Fruit fly (Drosophila melanogaster): Measurements from ENCODE around the gene vn.

DNA sequence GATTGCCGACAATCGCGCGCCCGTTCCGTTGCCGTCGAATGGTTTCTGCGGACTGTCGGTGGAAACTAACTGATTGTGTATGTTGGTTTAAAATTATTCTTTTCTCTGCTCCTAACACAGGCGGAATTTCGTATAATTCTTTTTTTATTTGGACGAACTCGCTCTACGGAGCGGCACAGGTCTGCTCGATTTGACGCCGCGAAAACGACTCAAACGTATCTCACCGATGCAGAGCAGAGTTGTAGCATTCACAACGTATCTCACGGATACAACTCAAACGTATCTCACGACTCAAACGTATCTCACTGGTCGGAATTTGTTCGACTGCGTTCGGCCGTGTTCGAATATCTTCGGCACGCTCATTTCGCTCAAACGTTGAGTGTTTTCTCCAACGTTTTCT is at the start of gene vn:
- no peak for TF ChIP-seq CG8478 (optimal IDR thresholded peaks at IDR 0.05)
- no peak for TF ChIP-seq CTCF (optimal IDR thresholded peaks at IDR 0.05)

All from S2 (cell line).